Fruit fly (Drosophila melanogaster) whole organism: ENCODE measurements around the gene CG14327.

ENCODE experiments used
- EcR ChIP-seq, 2 experiments: fragments of >200 bp; optimal IDR thresholded peaks; 2 replicates each; lab custom pipeline; 2017; ENCODE audit warnings: missing biosample characterization in 2 of 2, missing genetic modification characterization in 2 of 2, missing genetic modification reagents in 2 of 2
- psq ChIP-seq: fragments of >200 bp; optimal IDR thresholded peaks from 2 replicates; lab custom pipeline; 2017

dm6 chr3R:17588805-17589204, 24.7 kb upstream of the CG14327 start:
- no peak for TF ChIP-seq psq (lab: Kevin White, UChicago)
- TF ChIP-seq EcR (GFP tag; optimal IDR thresholded peaks at IDR 0.05; lab: Kevin White, UChicago): no peak
